Worm (Caenorhabditis elegans) whole organism, mixed stage, embryonic: Measurements from ENCODE around the gene clec-229.

Source experiments
- elt-1 ChIP-seq: sonication (generic microtip); optimal IDR thresholded peaks from 2 replicates; lab custom pipeline; 2017; ENCODE audit warnings: missing genetic modification characterization, mild to moderate bottlenecking, missing compliant biosample characterization, antibody characterized with exemption, moderate library complexity, borderline replicate concordance; ENCODE audit not compliant: insufficient read depth
- elt-3 ChIP-seq: fragments of 150-350 bp; optimal IDR thresholded peaks from 2 replicates; lab custom pipeline; 2014; ENCODE audit warnings: missing biosample characterization, missing genetic modification characterization
- nhr-12 ChIP-seq: fragments of 150-350 bp; optimal IDR thresholded peaks from 2 replicates; lab custom pipeline; 2014; ENCODE audit warnings: missing biosample characterization, missing genetic modification characterization
- nhr-76 ChIP-seq: sonication (generic microtip); optimal IDR thresholded peaks from 2 replicates; lab custom pipeline; 2017; ENCODE audit warnings: missing biosample characterization, missing genetic modification characterization
- snpc-4 ChIP-seq: fragments of 150-350 bp; optimal IDR thresholded peaks from 2 replicates; lab custom pipeline; 2014; ENCODE audit warnings: missing biosample characterization, missing genetic modification characterization
- ztf-11 ChIP-seq: fragments of 150-350 bp; optimal IDR thresholded peaks from 2 replicates; lab custom pipeline; 2014; ENCODE audit warnings: missing biosample characterization, missing genetic modification characterization

- TF ChIP-seq elt-3 (tag; lab: Kevin White, UChicago) (no peak), ztf-11 (tag; lab: Kevin White, UChicago) (no peak), nhr-12 (tag; lab: Kevin White, UChicago) (no peak), snpc-4 (tag; lab: Kevin White, UChicago) (no peak), nhr-76 (tag; lab: Kevin White, UChicago) (no peak), elt-1 (tag; lab: Kevin White, UChicago) (no peak)
Measured at ce11 chrV:15293865-15294264, 47.4 kb downstream of the clec-229 start, which contains the start of gene str-96.
